Worm (Caenorhabditis elegans) whole organism, midembryonic: ENCODE results near the gene C24D10.49.

Experiments
- T22C8.4 ChIP-seq: fragments of 200-800 bp; sonication (Bioruptor generic); IDR thresholded peaks from 2 replicates; pipeline ENCODE4 v1.3.6; 2022; ENCODE audit warnings: missing genetic modification characterization, missing compliant biosample characterization
- cog-1 ChIP-seq: sonication (generic microtip); optimal IDR thresholded peaks from 2 replicates; lab custom pipeline; 2016; ENCODE audit warnings: missing genetic modification characterization, missing compliant biosample characterization
- flt-1 ChIP-seq: fragments of 200-800 bp; sonication (Bioruptor generic); IDR thresholded peaks from 2 replicates; pipeline ENCODE4 v1.3.6; 2022; ENCODE audit warnings: missing genetic modification characterization, missing compliant biosample characterization
- klf-2 ChIP-seq: fragments of 200-800 bp; sonication (Bioruptor generic); conservative IDR thresholded peaks from 2 replicates; pipeline ENCODE4 v1.3.6; 2022; ENCODE audit warnings: missing genetic modification reagents, missing genetic modification characterization, missing compliant biosample characterization
- med-1 ChIP-seq: sonication (generic microtip); optimal IDR thresholded peaks from 2 replicates; lab custom pipeline; 2017; ENCODE audit warnings: missing genetic modification characterization, mild to moderate bottlenecking, missing compliant biosample characterization, antibody characterized with exemption, missing genetic modification reagents; ENCODE audit not compliant: insufficient read depth
- ref-1 ChIP-seq: fragments of 200-800 bp; sonication (Bioruptor generic); conservative IDR thresholded peaks from 2 replicates; pipeline ENCODE4 v1.3.6; 2022; ENCODE audit warnings: missing genetic modification reagents, missing genetic modification characterization, missing compliant biosample characterization
- tab-1 ChIP-seq: fragments of 200-800 bp; sonication (Bioruptor generic); IDR thresholded peaks from 2 replicates; pipeline ENCODE4 v1.3.6; 2022; ENCODE audit warnings: missing genetic modification characterization, missing compliant biosample characterization
- ztf-29 ChIP-seq: fragments of 200-800 bp; sonication (Bioruptor generic); IDR thresholded peaks from 2 replicates; pipeline ENCODE4 v1.3.6; 2022; ENCODE audit warnings: missing genetic modification reagents, missing genetic modification characterization, missing compliant biosample characterization

ce11 chrIV:5166030-5166429 is 8.9 kb upstream of the C24D10.49 start, which contains the start of gene ptp-5.1:
- TF ChIP-seq ztf-29 (GFP tag; lab: Robert Waterston, UW) = no peak
- TF ChIP-seq cog-1 (tag; lab: Kevin White, UChicago) = no peak
- no peak for TF ChIP-seq med-1 (GFP tag; lab: Kevin White, UChicago)
- no peak for TF ChIP-seq ref-1
- no peak for TF ChIP-seq flt-1 (GFP tag; lab: Robert Waterston, UW)
- TF ChIP-seq tab-1 (GFP tag; lab: Robert Waterston, UW) = no peak
- TF ChIP-seq klf-2 (GFP tag; lab: Robert Waterston, UW) = no peak
- no peak for TF ChIP-seq T22C8.4 (GFP tag; lab: Robert Waterston, UW)
